Worm (Caenorhabditis elegans): ENCODE data around the gene M60.4.

- TF ChIP-seq tab-1 (GFP tag; IDR thresholded peaks at IDR 0.05), result no peak
- TF ChIP-seq ref-1 (GFP tag; conservative IDR thresholded peaks at IDR 0.05), result no peak
- no peak for TF ChIP-seq flt-1 (GFP tag; IDR thresholded peaks at IDR 0.05)
- no peak for TF ChIP-seq med-1 (GFP tag; optimal IDR thresholded peaks at IDR 0.05; ENCODE audit: insufficient read depth)
- TF ChIP-seq klf-2 (GFP tag; conservative IDR thresholded peaks at IDR 0.05), result no peak
- no peak for TF ChIP-seq cog-1 (tag; optimal IDR thresholded peaks at IDR 0.05)
- no peak for TF ChIP-seq T22C8.4 (GFP tag; IDR thresholded peaks at IDR 0.05)
- no peak for TF ChIP-seq ztf-29 (GFP tag; IDR thresholded peaks at IDR 0.05)
- TF ChIP-seq ztf-23 (GFP tag; IDR thresholded peaks at IDR 0.05), result no peak
These were observed 25.1 kb upstream of the M60.4 start, which contains the start of gene M60.7 for ce11 chrX:8261125-8261684.
